Fruit fly (Drosophila melanogaster) whole organism, embryonic: ENCODE measurements around the gene CG34248.

Source experiments
- Bdp1 ChIP-seq: fragments of 200-800 bp; sonication (Bioruptor generic); optimal IDR thresholded peaks from 3 replicates; lab custom pipeline; 2016; ENCODE audit warnings: missing biosample characterization, missing genetic modification characterization
- CG10267 ChIP-seq: fragments of 200-800 bp; sonication (Bioruptor generic); optimal IDR thresholded peaks from 2 replicates; lab custom pipeline; 2018; ENCODE audit warnings: missing biosample characterization, mild to moderate bottlenecking, missing genetic modification characterization, moderate library complexity
- CG10462 ChIP-seq: fragments of 200-800 bp; sonication (Bioruptor generic); optimal IDR thresholded peaks from 2 replicates; lab custom pipeline; 2016; ENCODE audit warnings: missing biosample characterization, missing genetic modification characterization
- CG11456 ChIP-seq: fragments of 200-800 bp; sonication (Bioruptor generic); IDR thresholded peaks from 3 replicates; pipeline ENCODE4 v1.3.6; 2022; ENCODE audit warnings: missing biosample characterization, missing genetic modification characterization
- CG12104 ChIP-seq: fragments of 200-800 bp; sonication (Bioruptor generic); optimal IDR thresholded peaks from 3 replicates; lab custom pipeline; 2016; ENCODE audit warnings: missing biosample characterization, missing genetic modification characterization
- CG14014 ChIP-seq: fragments of 200-800 bp; sonication (Bioruptor generic); IDR thresholded peaks from 2 replicates; pipeline ENCODE4 v1.3.6; 2022; ENCODE audit warnings: missing biosample characterization, missing genetic modification characterization
- CG14441 ChIP-seq: fragments of 200-800 bp; sonication (Bioruptor generic); IDR thresholded peaks from 2 replicates; pipeline ENCODE4 v1.3.6; 2022; ENCODE audit warnings: missing biosample characterization, missing genetic modification characterization
- CG1602 ChIP-seq: fragments of 200-800 bp; sonication (Bioruptor generic); optimal IDR thresholded peaks from 3 replicates; lab custom pipeline; 2016; ENCODE audit warnings: missing biosample characterization, missing genetic modification characterization
- CG16779 ChIP-seq: fragments of 200-800 bp; sonication (Bioruptor generic); IDR thresholded peaks from 2 replicates; pipeline ENCODE4 v1.3.6; 2022; ENCODE audit warnings: missing biosample characterization, missing genetic modification characterization
- CG16813 ChIP-seq: fragments of 200-800 bp; sonication (Bioruptor generic); IDR thresholded peaks from 3 replicates; pipeline ENCODE4 v1.3.6; 2022; ENCODE audit warnings: missing biosample characterization, missing genetic modification characterization; ENCODE audit not compliant: partially characterized antibody
- CG17186 ChIP-seq: fragments of 200-800 bp; sonication (Bioruptor generic); optimal IDR thresholded peaks from 3 replicates; lab custom pipeline; 2017; ENCODE audit warnings: missing biosample characterization, missing genetic modification reagents, missing genetic modification characterization
- CG17612 ChIP-seq: fragments of 200-800 bp; sonication (Bioruptor generic); IDR thresholded peaks from 2 replicates; pipeline ENCODE4 v1.3.6; 2022; ENCODE audit warnings: missing biosample characterization, missing genetic modification characterization
- CG17802 ChIP-seq: fragments of 200-800 bp; sonication (Bioruptor generic); optimal IDR thresholded peaks from 2 replicates; lab custom pipeline; 2018; ENCODE audit warnings: missing biosample characterization, mild to moderate bottlenecking, missing genetic modification characterization, moderate library complexity
- CG18764 ChIP-seq: fragments of 200-800 bp; sonication (Bioruptor generic); optimal IDR thresholded peaks from 3 replicates; lab custom pipeline; 2016; ENCODE audit warnings: missing biosample characterization, missing genetic modification characterization
- CG2120 ChIP-seq: fragments of 200-800 bp; sonication (Bioruptor generic); optimal IDR thresholded peaks from 3 replicates; lab custom pipeline; 2016; ENCODE audit warnings: missing biosample characterization, missing genetic modification characterization
- CG3838 ChIP-seq: fragments of 200-800 bp; sonication (Bioruptor generic); optimal IDR thresholded peaks from 3 replicates; lab custom pipeline; 2016; ENCODE audit warnings: missing biosample characterization, missing genetic modification characterization
- CG4820 ChIP-seq: fragments of 200-800 bp; sonication (Bioruptor generic); optimal IDR thresholded peaks from 3 replicates; lab custom pipeline; 2016; ENCODE audit warnings: missing biosample characterization, missing genetic modification characterization
- CG6765 ChIP-seq: fragments of 200-800 bp; sonication (Bioruptor generic); optimal IDR thresholded peaks from 3 replicates; lab custom pipeline; 2017; ENCODE audit warnings: missing biosample characterization, mild to moderate bottlenecking, missing genetic modification characterization
- CG7357 ChIP-seq: fragments of 200-800 bp; sonication (Bioruptor generic); IDR thresholded peaks from 3 replicates; pipeline ENCODE4 v1.3.6; 2022; ENCODE audit warnings: missing biosample characterization, missing genetic modification characterization
- CG8290 ChIP-seq, 3 experiments: fragments of 200-800 bp; sonication (Bioruptor generic); optimal IDR thresholded peaks; 2 replicates each; lab custom pipeline; 2016 to 2019; ENCODE audit warnings: missing biosample characterization in 3 of 3, missing genetic modification characterization in 3 of 3, mild to moderate bottlenecking in 2 of 3, moderate library complexity in 1 of 3
- CG9215 ChIP-seq: fragments of 200-800 bp; sonication (Bioruptor generic); IDR thresholded peaks from 2 replicates; pipeline ENCODE4 v1.3.6; 2022; ENCODE audit warnings: missing biosample characterization, missing genetic modification characterization
- CG9609 ChIP-seq: fragments of 200-800 bp; sonication (Bioruptor generic); optimal IDR thresholded peaks from 3 replicates; lab custom pipeline; 2016; ENCODE audit warnings: missing biosample characterization, missing genetic modification characterization
- Deaf1 ChIP-seq: fragments of 200-800 bp; optimal IDR thresholded peaks from 3 replicates; lab custom pipeline; 2019; ENCODE audit warnings: missing biosample characterization, mild to moderate bottlenecking, missing genetic modification characterization, moderate library complexity
- Dip2 ChIP-seq: fragments of 200-800 bp; sonication (Bioruptor generic); IDR thresholded peaks from 2 replicates; pipeline ENCODE4 v1.3.6; 2022; ENCODE audit warnings: missing biosample characterization, missing genetic modification characterization
- Doc3 ChIP-seq: fragments of 200-800 bp; sonication (Bioruptor generic); IDR thresholded peaks from 3 replicates; pipeline ENCODE4 v1.3.6; 2022; ENCODE audit warnings: missing biosample characterization, missing genetic modification characterization; ENCODE audit not compliant: partially characterized antibody
- Gug ChIP-seq: fragments of 200-800 bp; sonication (Bioruptor generic); IDR thresholded peaks from 4 replicates; pipeline ENCODE4 v1.3.6; 2022; ENCODE audit warnings: missing biosample characterization, missing genetic modification characterization
- Hr78 ChIP-seq, 2 experiments: fragments of 200-800 bp in 1 of 2; fragments of >200 bp in 1 of 2; sonication (Bioruptor generic) in 1 of 2; optimal IDR thresholded peaks; 2 replicates each; lab custom pipeline; 2017 to 2019; ENCODE audit warnings: missing biosample characterization in 2 of 2, missing genetic modification characterization in 2 of 2, mild to moderate bottlenecking in 1 of 2, moderate library complexity in 1 of 2
- Opbp ChIP-seq: fragments of 200-800 bp; sonication (Bioruptor generic); IDR thresholded peaks from 3 replicates; pipeline ENCODE4 v1.3.6; 2022; ENCODE audit warnings: missing biosample characterization, missing genetic modification characterization; ENCODE audit not compliant: partially characterized antibody
- Pdp1 ChIP-seq, 2 experiments: fragments of 200-800 bp; sonication (Bioruptor generic); optimal IDR thresholded peaks; 3 replicates each; lab custom pipeline; 2016; ENCODE audit warnings: missing biosample characterization in 2 of 2, missing genetic modification characterization in 2 of 2, mild to moderate bottlenecking in 1 of 2, moderate library complexity in 1 of 2
- Six4 ChIP-seq: fragments of 200-800 bp; sonication (Bioruptor generic); optimal IDR thresholded peaks from 2 replicates; lab custom pipeline; 2016; ENCODE audit warnings: missing biosample characterization, missing genetic modification characterization
- amos ChIP-seq: fragments of 200-800 bp; sonication (Bioruptor generic); IDR thresholded peaks from 2 replicates; pipeline ENCODE4 v1.3.6; 2022; ENCODE audit warnings: missing biosample characterization, missing genetic modification characterization; ENCODE audit not compliant: partially characterized antibody
- ara ChIP-seq: fragments of 200-800 bp; sonication (Bioruptor generic); IDR thresholded peaks from 2 replicates; pipeline ENCODE4 v1.3.6; 2022; ENCODE audit warnings: missing biosample characterization, missing genetic modification characterization
- bab2 ChIP-seq: fragments of 200-800 bp; sonication (Bioruptor generic); optimal IDR thresholded peaks from 2 replicates; lab custom pipeline; 2016; ENCODE audit warnings: missing biosample characterization, missing genetic modification characterization
- chm ChIP-seq: fragments of 200-800 bp; sonication (Bioruptor generic); IDR thresholded peaks from 2 replicates; pipeline ENCODE4 v1.3.6; 2022; ENCODE audit warnings: missing biosample characterization, missing genetic modification characterization
- crol ChIP-seq: fragments of 200-800 bp; sonication (Bioruptor generic); IDR thresholded peaks from 2 replicates; pipeline ENCODE4 v1.3.6; 2022; ENCODE audit warnings: missing biosample characterization, missing genetic modification characterization
- cwo ChIP-seq: fragments of 200-800 bp; sonication (Bioruptor generic); optimal IDR thresholded peaks from 3 replicates; lab custom pipeline; 2017; ENCODE audit warnings: missing biosample characterization, missing genetic modification characterization, mild to moderate bottlenecking, moderate library complexity, missing genetic modification reagents
- fd102C ChIP-seq: fragments of 200-800 bp; sonication (Bioruptor generic); optimal IDR thresholded peaks from 2 replicates; lab custom pipeline; 2018; ENCODE audit warnings: missing biosample characterization, mild to moderate bottlenecking, missing genetic modification characterization, moderate library complexity
- fd3F ChIP-seq: fragments of 200-800 bp; sonication (Bioruptor generic); optimal IDR thresholded peaks from 2 replicates; lab custom pipeline; 2018; ENCODE audit warnings: missing biosample characterization, mild to moderate bottlenecking, missing genetic modification characterization, moderate library complexity
- jing ChIP-seq: fragments of 200-800 bp; sonication (Bioruptor generic); optimal IDR thresholded peaks from 2 replicates; lab custom pipeline; 2018; ENCODE audit warnings: missing biosample characterization, mild to moderate bottlenecking, missing genetic modification characterization
- nerfin-1 ChIP-seq: fragments of 200-800 bp; sonication (Bioruptor generic); optimal IDR thresholded peaks from 3 replicates; lab custom pipeline; 2019; ENCODE audit warnings: missing biosample characterization, mild to moderate bottlenecking, missing genetic modification characterization, moderate library complexity
- odd ChIP-seq: fragments of 200-800 bp; sonication (Bioruptor generic); optimal IDR thresholded peaks from 2 replicates; lab custom pipeline; 2017; ENCODE audit warnings: missing biosample characterization, mild to moderate bottlenecking, missing genetic modification characterization
- pan ChIP-seq, 4 experiments: fragments of >200 bp in 3 of 4; fragments of 200-800 bp in 1 of 4; sonication (Bioruptor generic) in 1 of 4; optimal IDR thresholded peaks in 3 of 4; IDR thresholded peaks in 1 of 4; 2 replicates each; pipeline versions ENCODE4 v1.3.6 to Lab custom; 2017 to 2022; ENCODE audit warnings: missing biosample characterization in 2 of 4, missing genetic modification characterization in 2 of 4, mixed read lengths in 1 of 4
- pb ChIP-seq: fragments of 200-800 bp; sonication (Bioruptor generic); optimal IDR thresholded peaks from 3 replicates; lab custom pipeline; 2016; ENCODE audit warnings: missing biosample characterization, missing genetic modification characterization
- pfk ChIP-seq: fragments of 200-800 bp; sonication (Bioruptor generic); optimal IDR thresholded peaks from 2 replicates; lab custom pipeline; 2018; ENCODE audit warnings: missing biosample characterization, mild to moderate bottlenecking, missing genetic modification characterization, moderate library complexity
- pita ChIP-seq: fragments of 200-800 bp; sonication (Bioruptor generic); optimal IDR thresholded peaks from 2 replicates; lab custom pipeline; 2017; ENCODE audit warnings: missing biosample characterization, mild to moderate bottlenecking, missing genetic modification characterization
- slp2 ChIP-seq: fragments of 200-800 bp; sonication (Bioruptor generic); optimal IDR thresholded peaks from 2 replicates; lab custom pipeline; 2016; ENCODE audit warnings: missing biosample characterization, missing genetic modification characterization
- ttk ChIP-seq: fragments of 200-800 bp; sonication (Bioruptor generic); IDR thresholded peaks from 2 replicates; pipeline ENCODE4 v2.1.2; 2022; ENCODE audit warnings: missing biosample characterization, missing genetic modification characterization
- yki ChIP-seq: fragments of >200 bp; optimal IDR thresholded peaks from 3 replicates; lab custom pipeline; 2018
- zfh1 ChIP-seq: fragments of 200-800 bp; sonication (Bioruptor generic); IDR thresholded peaks from 3 replicates; pipeline ENCODE4 v1.3.6; 2022; ENCODE audit warnings: missing biosample characterization, missing genetic modification characterization

Gene CG34248

DNA sequence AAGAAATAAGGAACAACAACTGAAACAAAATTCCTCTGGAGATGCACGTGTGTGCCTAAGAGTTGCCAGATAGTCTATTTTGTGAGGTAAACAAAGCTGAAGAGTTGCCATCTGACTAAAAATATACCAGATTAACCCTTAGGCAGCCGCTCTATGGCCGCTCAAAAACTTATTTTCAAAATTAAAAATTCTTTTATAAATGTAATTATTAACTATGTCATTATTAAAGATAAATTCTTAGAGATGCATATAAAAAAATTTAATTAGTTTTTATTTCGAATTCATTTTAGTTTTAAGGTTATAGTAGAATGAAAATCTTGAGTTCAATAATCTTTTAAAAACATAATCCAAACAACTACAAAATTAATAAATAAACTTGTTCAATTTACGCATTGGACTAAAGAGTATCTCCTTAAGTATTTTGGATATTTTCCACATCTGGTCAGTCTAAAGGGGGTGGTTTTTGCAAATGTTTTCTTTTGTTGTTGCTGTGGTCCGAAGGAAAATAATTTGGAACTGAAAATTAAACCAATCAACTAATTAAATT, 42.0 kb downstream of the CG34248 start, which contains the start of gene Tmx3 (continued):
- TF ChIP-seq crol (GFP tag; lab: Robert Waterston, UW) (0 out of 2 replicates have a peak, but pooled peaks have one; percentile 20), CG11456 (peak; percentile 95), CG8290 (GFP tag; optimal IDR thresholded peaks at IDR 0.05; lab: Kevin White, UChicago) (peak; percentile 83), CG8290 (tag; optimal IDR thresholded peaks at IDR 0.05; lab: Kevin White, UChicago) (peak in 1 of 2 experiments; percentile 19), CG1602 (GFP tag; lab: Kevin White, UChicago) (peak; percentile 90), nerfin-1 (peak; percentile 95), slp2 (GFP tag; lab: Kevin White, UChicago) (peak; percentile 32), yki (no peak), CG16813 (GFP tag; lab: Robert Waterston, UW) (no peak), pan (optimal IDR thresholded peaks at IDR 0.05; lab: Kevin White, UChicago) (no peak), pan (GFP tag; optimal IDR thresholded peaks at IDR 0.05 in 1 of 2, IDR thresholded peaks at IDR 0.05 in 1 of 2) (peak in 1 of 2 experiments; percentile 95), zfh1 (GFP tag; lab: Robert Waterston, UW) (peak; percentile 88), fd102C (GFP tag; lab: Kevin White, UChicago) (no peak), pita (no peak), Bdp1 (GFP tag; lab: Kevin White, UChicago) (no peak), odd (GFP tag; lab: Kevin White, UChicago) (no peak), Gug (GFP tag; lab: Robert Waterston, UW) (peak; percentile 93), CG17802 (tag; lab: Kevin White, UChicago) (peak; percentile 67), CG10267 (peak; percentile 84), CG2120 (GFP tag; lab: Kevin White, UChicago) (peak; percentile 88), fd3F (GFP tag; lab: Kevin White, UChicago) (peak; percentile 86), CG7357 (peak; percentile 77), Six4 (GFP tag; lab: Kevin White, UChicago) (peak; percentile 75), Hr78 (GFP tag; optimal IDR thresholded peaks at IDR 0.05; lab: Kevin White, UChicago) (no peak), CG14441 (GFP tag; lab: Robert Waterston, UW) (peak; percentile 94), cwo (GFP tag; lab: Kevin White, UChicago) (peak; percentile 90), chm (GFP tag; lab: Robert Waterston, UW) (no peak), Pdp1 (GFP tag; optimal IDR thresholded peaks at IDR 0.05; lab: Kevin White, UChicago) (peak in 1 of 2 experiments; percentile 66), CG6765 (GFP tag; lab: Kevin White, UChicago) (peak; percentile 58), CG3838 (GFP tag; lab: Kevin White, UChicago) (peak; percentile 70), CG17612 (GFP tag; lab: Robert Waterston, UW) (no peak; the same call in 1 of the 2 replicates), CG4820 (GFP tag; lab: Kevin White, UChicago) (peak; percentile 87), amos (GFP tag; lab: Robert Waterston, UW) (no peak), ara (GFP tag; lab: Robert Waterston, UW) (peak; percentile 87), Doc3 (no peak), pfk (no peak), bab2 (GFP tag; lab: Kevin White, UChicago) (peak; percentile 66), Dip2 (GFP tag; lab: Robert Waterston, UW) (no peak), CG10462 (GFP tag; lab: Kevin White, UChicago) (peak; percentile 65), pb (no peak), CG9215 (GFP tag; lab: Robert Waterston, UW) (peak; percentile 84), jing (peak; percentile 27), ttk (GFP tag; lab: Robert Waterston, UW) (peak; percentile 88), CG16779 (GFP tag; lab: Robert Waterston, UW) (peak; percentile 80), CG9609 (GFP tag; lab: Kevin White, UChicago) (peak; percentile 62), CG14014 (peak; percentile 92), CG17186 (GFP tag; lab: Kevin White, UChicago) (peak; percentile 11), CG12104 (peak; percentile 76), Opbp (GFP tag; lab: Robert Waterston, UW) (no peak), CG18764 (GFP tag; lab: Kevin White, UChicago) (peak; percentile 53), Deaf1 (no peak)
